Worm (Caenorhabditis elegans) whole organism, L4 larva: ENCODE measurements around the gene Y45F10C.1.

ENCODE experiments used
- egl-27 ChIP-seq: sonication (generic microtip); optimal IDR thresholded peaks from 3 replicates; lab custom pipeline; 2017; ENCODE audit warnings: missing biosample characterization, missing genetic modification reagents, missing genetic modification characterization
- fos-1 ChIP-seq: fragments of 150-350 bp; optimal IDR thresholded peaks from 2 replicates; lab custom pipeline; 2014; ENCODE audit warnings: missing biosample characterization, missing genetic modification characterization
- nhr-77 ChIP-seq: fragments of 150-350 bp; optimal IDR thresholded peaks from 2 replicates; lab custom pipeline; 2014; ENCODE audit warnings: missing biosample characterization, missing genetic modification characterization
- saeg-2 ChIP-seq: fragments of 200-800 bp; sonication (Bioruptor generic); IDR thresholded peaks from 2 replicates; pipeline ENCODE4 v1.3.6; 2022; ENCODE audit warnings: missing genetic modification reagents, missing genetic modification characterization, missing compliant biosample characterization
- unc-130 ChIP-seq: sonication (generic microtip); optimal IDR thresholded peaks from 2 replicates; lab custom pipeline; 2016; ENCODE audit warnings: missing genetic modification reagents, missing genetic modification characterization, missing compliant biosample characterization
- zip-11 ChIP-seq: fragments of 200-800 bp; sonication (Bioruptor generic); IDR thresholded peaks from 2 replicates; pipeline ENCODE4 v1.3.6; 2022; ENCODE audit warnings: missing genetic modification characterization, missing compliant biosample characterization

DNA sequence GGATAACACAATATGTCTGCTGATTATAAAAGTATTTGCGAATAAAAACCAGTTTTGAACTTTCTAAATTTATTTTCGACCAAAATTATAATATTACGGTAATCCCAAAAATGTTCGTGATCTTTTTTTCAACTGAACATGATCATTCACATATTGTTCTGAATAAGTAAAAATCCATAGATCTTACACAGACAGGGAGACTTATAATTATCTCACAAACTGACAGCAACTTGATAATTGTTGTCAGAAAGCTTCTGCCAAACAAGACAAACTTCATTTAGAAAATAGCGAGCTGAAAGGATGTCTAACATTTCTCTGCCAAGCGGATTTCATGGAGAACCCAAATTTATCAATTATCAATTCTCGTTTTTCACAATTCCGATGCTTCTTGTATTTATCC is 32.9 kb downstream of the Y45F10C.1 start, which contains the start of gene sru-21:
- no peak for TF ChIP-seq egl-27 (tag; lab: Kevin White, UChicago)
- TF ChIP-seq fos-1 (tag; lab: Kevin White, UChicago): no peak
- TF ChIP-seq zip-11: no peak
- no peak for TF ChIP-seq nhr-77 (tag; lab: Kevin White, UChicago)
- TF ChIP-seq unc-130 (GFP tag; lab: Kevin White, UChicago): no peak
- TF ChIP-seq saeg-2 (GFP tag; lab: Robert Waterston, UW): no peak
